Worm (Caenorhabditis elegans) whole organism, young adult: Measurements from ENCODE around the gene sra-11.

ENCODE experiments used
- B0035.1 ChIP-seq: sonication (generic microtip); optimal IDR thresholded peaks from 2 replicates; lab custom pipeline; 2016; ENCODE audit warnings: missing genetic modification characterization, mild to moderate bottlenecking, missing compliant biosample characterization, missing genotype, missing genetic modification reagents
- B0336.3 ChIP-seq: fragments of 200-800 bp; sonication (Bioruptor generic); IDR thresholded peaks from 2 replicates; pipeline ENCODE4 v1.3.6; 2022; ENCODE audit warnings: missing genetic modification characterization, missing compliant biosample characterization
- C06A6.2 ChIP-seq: fragments of 200-800 bp; sonication (Bioruptor generic); conservative IDR thresholded peaks from 2 replicates; pipeline ENCODE4 v1.3.6; 2022; ENCODE audit warnings: missing genetic modification characterization, missing compliant biosample characterization
- F10E7.11 ChIP-seq: sonication (generic microtip); optimal IDR thresholded peaks from 2 replicates; lab custom pipeline; 2017; ENCODE audit warnings: mild to moderate bottlenecking, missing genetic modification characterization, moderate library complexity, missing compliant biosample characterization
- F22D6.2 ChIP-seq: sonication (generic microtip); optimal IDR thresholded peaks from 2 replicates; lab custom pipeline; 2016; ENCODE audit warnings: mild to moderate bottlenecking, missing genetic modification characterization, missing compliant biosample characterization
- F33H1.4 ChIP-seq: fragments of 200-800 bp; sonication (Bioruptor generic); IDR thresholded peaks from 2 replicates; pipeline ENCODE4 v1.3.6; 2022; ENCODE audit warnings: missing genetic modification reagents, missing genetic modification characterization, missing compliant biosample characterization
- F39B2.1 ChIP-seq: fragments of 200-800 bp; sonication (Bioruptor generic); IDR thresholded peaks from 2 replicates; pipeline ENCODE4 v1.3.6; 2022; ENCODE audit warnings: missing genetic modification reagents, missing genetic modification characterization, missing compliant biosample characterization
- F49E8.2 ChIP-seq: sonication (generic microtip); optimal IDR thresholded peaks from 3 replicates; lab custom pipeline; 2017; ENCODE audit warnings: missing genetic modification characterization, mild to moderate bottlenecking, missing compliant biosample characterization, antibody characterized with exemption, moderate library complexity; ENCODE audit not compliant: insufficient read depth
- K11D2.4 ChIP-seq: fragments of 200-800 bp; sonication (Bioruptor generic); IDR thresholded peaks from 2 replicates; pipeline ENCODE4 v1.3.6; 2022; ENCODE audit warnings: missing genetic modification reagents, missing genetic modification characterization, missing compliant biosample characterization
- K12H6.12 ChIP-seq: fragments of 200-800 bp; sonication (Bioruptor generic); optimal IDR thresholded peaks from 2 replicates; lab custom pipeline; 2018; ENCODE audit warnings: mild to moderate bottlenecking, missing genetic modification characterization, missing compliant biosample characterization
- T07F8.4 ChIP-seq: sonication (generic microtip); optimal IDR thresholded peaks from 2 replicates; lab custom pipeline; 2016; ENCODE audit warnings: mild to moderate bottlenecking, missing genetic modification characterization, moderate library complexity, missing compliant biosample characterization
- Y53F4B.3 ChIP-seq: fragments of 200-800 bp; sonication (Bioruptor generic); IDR thresholded peaks from 2 replicates; pipeline ENCODE4 v1.3.6; 2022; ENCODE audit warnings: missing genetic modification reagents, missing genetic modification characterization, missing compliant biosample characterization
- Y67H2A.10 ChIP-seq: fragments of 200-800 bp; sonication (Bioruptor generic); conservative IDR thresholded peaks from 2 replicates; pipeline ENCODE4 v1.3.6; 2022; ENCODE audit warnings: missing genetic modification reagents, missing genetic modification characterization, missing compliant biosample characterization
- Y95B8A.8 ChIP-seq: fragments of 200-800 bp; sonication (Bioruptor generic); IDR thresholded peaks from 2 replicates; pipeline ENCODE4 v1.3.6; 2022; ENCODE audit warnings: missing genetic modification reagents, missing genetic modification characterization, missing compliant biosample characterization
- atf-7 ChIP-seq: sonication (generic microtip); optimal IDR thresholded peaks from 2 replicates; lab custom pipeline; 2017; ENCODE audit warnings: mild to moderate bottlenecking, missing genetic modification characterization, missing compliant biosample characterization
- cebp-1 ChIP-seq, 2 experiments: fragments of 200-800 bp in 1 of 2; sonication (Bioruptor generic) in 1 of 2; sonication (generic microtip) in 1 of 2; IDR thresholded peaks in 1 of 2; optimal IDR thresholded peaks in 1 of 2; 2 replicates each; pipeline versions ENCODE4 v1.3.6 to Lab custom; 2017 to 2022; ENCODE audit warnings: missing compliant biosample characterization in 2 of 2, missing genetic modification characterization in 2 of 2, mild to moderate bottlenecking in 1 of 2, missing genetic modification reagents in 1 of 2, moderate library complexity in 1 of 2
- cebp-2 ChIP-seq: fragments of 200-800 bp; sonication (Bioruptor generic); IDR thresholded peaks from 2 replicates; pipeline ENCODE4 v1.3.6; 2022; ENCODE audit warnings: missing genetic modification characterization, missing compliant biosample characterization
- ceh-100 ChIP-seq: fragments of 200-800 bp; sonication (Bioruptor generic); IDR thresholded peaks from 2 replicates; pipeline ENCODE4 v1.3.6; 2022; ENCODE audit warnings: missing genetic modification reagents, missing genetic modification characterization, missing compliant biosample characterization
- ceh-58 ChIP-seq: fragments of 200-800 bp; sonication (Bioruptor generic); IDR thresholded peaks from 2 replicates; pipeline ENCODE4 v1.3.6; 2022; ENCODE audit warnings: missing genetic modification characterization, missing compliant biosample characterization
- ceh-91 ChIP-seq: fragments of 200-800 bp; sonication (Bioruptor generic); IDR thresholded peaks from 2 replicates; pipeline ENCODE4 v1.3.6; 2022; ENCODE audit warnings: missing genetic modification reagents, missing genetic modification characterization, missing compliant biosample characterization
- dox-1 ChIP-seq: fragments of 200-800 bp; sonication (Bioruptor generic); IDR thresholded peaks from 2 replicates; pipeline ENCODE4 v1.3.6; 2022; ENCODE audit warnings: missing genetic modification reagents, missing genetic modification characterization, missing compliant biosample characterization
- dpff-1 ChIP-seq: sonication (generic microtip); optimal IDR thresholded peaks from 2 replicates; lab custom pipeline; 2017; ENCODE audit warnings: mild to moderate bottlenecking, missing genetic modification characterization, missing compliant biosample characterization
- egl-44 ChIP-seq: fragments of 200-800 bp; sonication (Bioruptor generic); IDR thresholded peaks from 2 replicates; pipeline ENCODE4 v1.3.6; 2022; ENCODE audit warnings: missing genetic modification reagents, missing genetic modification characterization, missing compliant biosample characterization
- him-1 ChIP-seq: sonication (generic microtip); optimal IDR thresholded peaks from 2 replicates; lab custom pipeline; 2016; ENCODE audit warnings: missing genotype, missing genetic modification reagents, missing genetic modification characterization, missing compliant biosample characterization
- hlh-12 ChIP-seq: sonication (generic microtip); optimal IDR thresholded peaks from 2 replicates; lab custom pipeline; 2016; ENCODE audit warnings: missing genetic modification characterization, missing compliant biosample characterization
- hlh-26 ChIP-seq: fragments of 200-800 bp; sonication (Bioruptor generic); conservative IDR thresholded peaks from 2 replicates; pipeline ENCODE4 v1.3.6; 2022; ENCODE audit warnings: missing genetic modification reagents, missing genetic modification characterization, missing compliant biosample characterization
- hmg-1.2 ChIP-seq: fragments of 200-800 bp; sonication (Bioruptor generic); IDR thresholded peaks from 2 replicates; pipeline ENCODE4 v1.3.6; 2022; ENCODE audit warnings: missing genetic modification reagents, missing genetic modification characterization, missing compliant biosample characterization
- hmg-20 ChIP-seq: fragments of 200-800 bp; sonication (Bioruptor generic); IDR thresholded peaks from 2 replicates; pipeline ENCODE4 v1.3.6; 2022; ENCODE audit warnings: missing genetic modification reagents, missing genetic modification characterization, missing compliant biosample characterization
- hsf-1 ChIP-seq: fragments of 200-800 bp; sonication (Bioruptor generic); IDR thresholded peaks from 2 replicates; pipeline ENCODE4 v1.3.6; 2022; ENCODE audit warnings: missing genetic modification reagents, missing genetic modification characterization, missing compliant biosample characterization
- let-607 ChIP-seq, 2 experiments: fragments of 200-800 bp in 1 of 2; sonication (Bioruptor generic) in 1 of 2; sonication (generic microtip) in 1 of 2; optimal IDR thresholded peaks; 2 replicates each; lab custom pipeline; 2016 to 2018; ENCODE audit warnings: mild to moderate bottlenecking in 2 of 2, missing compliant biosample characterization in 2 of 2, missing genetic modification characterization in 2 of 2, moderate library complexity in 2 of 2, missing genotype in 1 of 2
- lin-40 ChIP-seq: sonication (generic microtip); optimal IDR thresholded peaks from 2 replicates; lab custom pipeline; 2016; ENCODE audit warnings: missing genetic modification characterization, mild to moderate bottlenecking, missing compliant biosample characterization, missing genotype, missing genetic modification reagents
- madf-6 ChIP-seq: fragments of 200-800 bp; sonication (Bioruptor generic); IDR thresholded peaks from 2 replicates; pipeline ENCODE4 v1.3.6; 2022; ENCODE audit warnings: missing genetic modification reagents, missing genetic modification characterization, missing compliant biosample characterization
- mcd-1 ChIP-seq: fragments of 200-800 bp; sonication (Bioruptor generic); IDR thresholded peaks from 2 replicates; pipeline ENCODE4 v1.3.6; 2022; ENCODE audit warnings: missing genetic modification reagents, missing genetic modification characterization, missing compliant biosample characterization
- nfyb-1 ChIP-seq: fragments of 200-800 bp; sonication (Bioruptor generic); IDR thresholded peaks from 2 replicates; pipeline ENCODE4 v1.3.6; 2022; ENCODE audit warnings: missing genetic modification reagents, missing genetic modification characterization, missing compliant biosample characterization
- nhr-27 ChIP-seq: fragments of 200-800 bp; sonication (Bioruptor generic); optimal IDR thresholded peaks from 2 replicates; lab custom pipeline; 2018; ENCODE audit warnings: mild to moderate bottlenecking, missing genetic modification characterization, moderate library complexity, missing compliant biosample characterization
- repo-1 ChIP-seq: sonication (generic microtip); optimal IDR thresholded peaks from 2 replicates; lab custom pipeline; 2017; ENCODE audit warnings: mild to moderate bottlenecking, missing genetic modification characterization, missing compliant biosample characterization
- rpc-1 ChIP-seq, 2 experiments: fragments of 150-350 bp in 1 of 2; sonication (generic microtip) in 1 of 2; optimal IDR thresholded peaks; 2 replicates each; lab custom pipeline; 2014 to 2018; ENCODE audit warnings: missing biosample characterization in 1 of 2, missing genetic modification characterization in 1 of 2, missing genetic modification reagents in 1 of 2, missing genotype in 1 of 2
- sdz-38 ChIP-seq: sonication (generic microtip); optimal IDR thresholded peaks from 2 replicates; lab custom pipeline; 2016; ENCODE audit warnings: missing genotype, missing genetic modification characterization, missing compliant biosample characterization
- sea-2 ChIP-seq: fragments of 200-800 bp; sonication (Bioruptor generic); IDR thresholded peaks from 2 replicates; pipeline ENCODE4 v1.3.6; 2022; ENCODE audit warnings: missing genetic modification characterization, missing compliant biosample characterization
- snpc-4 ChIP-seq, 5 experiments: fragments of 150-350 bp in 1 of 5; sonication (generic microtip) in 4 of 5; optimal IDR thresholded peaks; 2 replicates each; lab custom pipeline; 2014 to 2018; ENCODE audit warnings: missing genetic modification characterization in 5 of 5, missing biosample characterization in 3 of 5, antibody characterized with exemption in 2 of 5, mild to moderate bottlenecking in 2 of 5, missing compliant biosample characterization in 2 of 5, missing genotype in 2 of 5, moderate library complexity in 2 of 5, missing genetic modification reagents in 1 of 5
- somi-1 ChIP-seq: fragments of 200-800 bp; sonication (Bioruptor generic); optimal IDR thresholded peaks from 2 replicates; lab custom pipeline; 2018; ENCODE audit warnings: mild to moderate bottlenecking, missing genetic modification characterization, missing compliant biosample characterization
- tbx-9 ChIP-seq: sonication (generic microtip); optimal IDR thresholded peaks from 2 replicates; lab custom pipeline; 2016; ENCODE audit warnings: borderline replicate concordance, missing genetic modification characterization, inconsistent platforms, missing compliant biosample characterization
- ztf-25 ChIP-seq: fragments of 200-800 bp; sonication (Bioruptor generic); IDR thresholded peaks from 2 replicates; pipeline ENCODE4 v1.3.6; 2022; ENCODE audit warnings: missing genetic modification reagents, missing genetic modification characterization, missing compliant biosample characterization
- ztf-3 ChIP-seq: fragments of 200-800 bp; sonication (Bioruptor generic); optimal IDR thresholded peaks from 2 replicates; lab custom pipeline; 2018; ENCODE audit warnings: mild to moderate bottlenecking, missing genetic modification characterization, missing compliant biosample characterization
- ztf-6 ChIP-seq: fragments of 200-800 bp; sonication (Bioruptor generic); IDR thresholded peaks from 2 replicates; pipeline ENCODE4 v1.3.6; 2022; ENCODE audit warnings: missing genetic modification reagents, missing genetic modification characterization, missing compliant biosample characterization

The sra-11 gene

DNA sequence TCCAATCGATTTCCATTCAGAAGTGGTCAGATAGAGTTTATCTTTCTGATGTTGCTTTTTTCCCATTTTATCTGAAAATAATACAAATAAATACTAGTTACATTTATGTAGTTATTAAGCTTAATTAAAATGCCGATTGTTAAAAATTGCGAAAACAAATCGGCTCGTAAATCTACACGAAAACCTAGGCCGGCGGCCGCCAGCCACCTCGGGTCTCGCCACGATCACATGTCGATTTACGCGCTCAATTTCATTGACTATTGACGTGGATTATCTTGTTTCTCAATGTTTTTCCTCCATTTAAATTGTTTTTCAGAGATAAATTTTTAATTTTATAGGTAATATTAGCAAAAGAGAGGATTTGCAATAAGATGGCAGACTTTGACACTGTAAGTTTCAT is 37.6 kb downstream of the sra-11 start, which contains the start of the genes cyn-4 and copz-1 (continued):
- TF ChIP-seq ceh-91 (GFP tag; lab: Robert Waterston, UW) (peak; percentile 66), sdz-38 (no peak), ztf-6 (GFP tag; lab: Robert Waterston, UW) (no peak), somi-1 (no peak), lin-40 (tag; lab: Kevin White, UChicago) (peak; percentile 55), rpc-1 (optimal IDR thresholded peaks at IDR 0.05; lab: Kevin White, UChicago) (no peak), rpc-1 (tag; optimal IDR thresholded peaks at IDR 0.05; lab: Kevin White, UChicago) (no peak), F33H1.4 (GFP tag; lab: Robert Waterston, UW) (peak; percentile 93), mcd-1 (peak; percentile 67)

DNA sequence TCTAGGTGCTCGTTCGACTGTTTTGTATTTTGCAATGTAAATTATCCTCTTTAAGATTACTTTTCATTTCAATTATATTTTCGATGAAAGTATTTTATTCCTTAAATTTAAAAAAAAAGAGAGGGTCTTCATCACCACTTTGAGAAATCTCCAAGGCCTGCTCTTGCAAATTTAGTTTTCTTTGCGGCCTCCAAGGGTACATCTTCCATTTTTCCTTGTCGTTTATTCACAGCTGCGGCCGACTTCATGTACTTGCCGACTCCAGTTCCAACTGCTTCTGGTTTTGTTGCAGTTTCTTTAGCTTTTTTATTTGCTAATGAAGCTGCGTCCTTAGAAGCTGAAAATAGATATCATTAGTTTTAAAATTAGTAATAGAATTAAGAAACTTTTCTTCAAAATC is 39.4 kb downstream of the sra-11 start:
- peak; percentile 6 for TF ChIP-seq B0035.1
- TF ChIP-seq madf-6 (GFP tag; lab: Robert Waterston, UW), result peak; percentile 49; the same call in 1 of the 2 replicates
- no peak for TF ChIP-seq hlh-12
- 0 out of 2 replicates have a peak, but pooled peaks have one; percentile 66 for TF ChIP-seq ztf-25 (GFP tag; lab: Robert Waterston, UW)
- no peak for TF ChIP-seq T07F8.4 (tag; lab: Kevin White, UChicago)
- no peak for TF ChIP-seq egl-44 (GFP tag; lab: Robert Waterston, UW)
- TF ChIP-seq hlh-26, result no peak
- TF ChIP-seq hmg-1.2 (GFP tag; lab: Robert Waterston, UW), result peak; percentile 5; the same call in 1 of the 2 replicates
- no peak for TF ChIP-seq K12H6.12 (tag; lab: Kevin White, UChicago)
- TF ChIP-seq C06A6.2 (GFP tag; lab: Robert Waterston, UW), result no peak
- TF ChIP-seq ztf-3 (GFP tag; lab: Kevin White, UChicago), result no peak
- no peak for TF ChIP-seq Y67H2A.10
- no peak for TF ChIP-seq repo-1 (tag; lab: Kevin White, UChicago)
- TF ChIP-seq dpff-1 (tag; lab: Kevin White, UChicago), result no peak
- TF ChIP-seq Y95B8A.8 (GFP tag; lab: Robert Waterston, UW), result peak; percentile 13; the same call in 1 of the 2 replicates
- TF ChIP-seq F22D6.2 (tag; lab: Kevin White, UChicago), result no peak
- TF ChIP-seq F33H1.4 (GFP tag; lab: Robert Waterston, UW), result peak; percentile 42
- TF ChIP-seq dox-1 (GFP tag; lab: Robert Waterston, UW), result no peak
- no peak for TF ChIP-seq hsf-1 (GFP tag; lab: Robert Waterston, UW)
- no peak for TF ChIP-seq him-1 (tag; lab: Kevin White, UChicago)
- TF ChIP-seq hmg-20, result no peak
- no peak for TF ChIP-seq cebp-1 (GFP tag; IDR thresholded peaks at IDR 0.05; lab: Robert Waterston, UW)
- peak; percentile 24 for TF ChIP-seq cebp-1 (tag; optimal IDR thresholded peaks at IDR 0.05; lab: Kevin White, UChicago)
- TF ChIP-seq rpc-1 (optimal IDR thresholded peaks at IDR 0.05; lab: Kevin White, UChicago), result no peak
- TF ChIP-seq rpc-1 (tag; optimal IDR thresholded peaks at IDR 0.05; lab: Kevin White, UChicago), result no peak
- TF ChIP-seq let-607 (tag; optimal IDR thresholded peaks at IDR 0.05; lab: Kevin White, UChicago), result no peak
- no peak for TF ChIP-seq cebp-2 (GFP tag; lab: Robert Waterston, UW)
- no peak for TF ChIP-seq F10E7.11
- TF ChIP-seq F49E8.2, result no peak
- TF ChIP-seq ceh-58 (GFP tag; lab: Robert Waterston, UW), result peak; percentile 81; the same call in 1 of the 2 replicates
- TF ChIP-seq B0336.3 (GFP tag; lab: Robert Waterston, UW), result 0 out of 2 replicates have a peak, but pooled peaks have one; percentile 15
- TF ChIP-seq F39B2.1, result no peak
- TF ChIP-seq lin-40 (tag; lab: Kevin White, UChicago), result no peak
- TF ChIP-seq nfyb-1 (GFP tag; lab: Robert Waterston, UW), result 0 out of 2 replicates have a peak, but pooled peaks have one; percentile 20
- no peak for TF ChIP-seq nhr-27
- TF ChIP-seq Y53F4B.3, result no peak
- TF ChIP-seq tbx-9 (tag; lab: Kevin White, UChicago), result no peak
- TF ChIP-seq snpc-4 (GFP tag; optimal IDR thresholded peaks at IDR 0.05; lab: Kevin White, UChicago), result peak; percentile 25
- no peak for TF ChIP-seq snpc-4 (tag; optimal IDR thresholded peaks at IDR 0.05; lab: Kevin White, UChicago)
- TF ChIP-seq atf-7, result peak; percentile 6
- no peak for TF ChIP-seq sea-2
- no peak for TF ChIP-seq K11D2.4 (GFP tag; lab: Robert Waterston, UW)
- no peak for TF ChIP-seq ceh-100 (GFP tag; lab: Robert Waterston, UW)
